Fruit fly (Drosophila melanogaster): ENCODE measurements around the gene CG14834.

Gene CG14834

DNA sequence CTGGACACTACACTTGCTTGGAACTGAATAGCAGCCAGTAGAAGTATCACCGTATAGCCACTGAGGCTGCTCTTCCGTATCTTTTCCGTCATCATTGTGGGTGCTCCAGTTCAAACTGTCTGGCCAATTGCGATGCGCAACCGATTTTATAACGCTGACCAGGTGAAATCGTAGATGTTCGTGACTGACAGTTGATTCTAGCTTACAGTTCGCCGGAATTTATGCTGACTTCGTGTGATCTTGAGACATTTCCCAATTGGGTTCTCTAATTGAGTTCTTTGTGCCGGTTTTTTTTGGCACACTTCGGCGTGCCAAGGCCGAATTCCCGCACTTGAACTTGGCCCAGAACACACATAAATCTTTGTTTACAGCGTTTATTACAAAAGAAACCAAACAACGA is at the start of gene CG14834:
CG14834 (minus strand) TSS at position 173 of the 400 bp plus-strand sequence.
- TF ChIP-seq Myc (optimal IDR thresholded peaks at IDR 0.05) (no peak), ttk (optimal IDR thresholded peaks at IDR 0.05) (no peak), h (optimal IDR thresholded peaks at IDR 0.05) (no peak), insv (optimal IDR thresholded peaks at IDR 0.05) (no peak), psq (optimal IDR thresholded peaks at IDR 0.05) (no peak), Sin3A (optimal IDR thresholded peaks at IDR 0.05) (no peak)

DNA sequence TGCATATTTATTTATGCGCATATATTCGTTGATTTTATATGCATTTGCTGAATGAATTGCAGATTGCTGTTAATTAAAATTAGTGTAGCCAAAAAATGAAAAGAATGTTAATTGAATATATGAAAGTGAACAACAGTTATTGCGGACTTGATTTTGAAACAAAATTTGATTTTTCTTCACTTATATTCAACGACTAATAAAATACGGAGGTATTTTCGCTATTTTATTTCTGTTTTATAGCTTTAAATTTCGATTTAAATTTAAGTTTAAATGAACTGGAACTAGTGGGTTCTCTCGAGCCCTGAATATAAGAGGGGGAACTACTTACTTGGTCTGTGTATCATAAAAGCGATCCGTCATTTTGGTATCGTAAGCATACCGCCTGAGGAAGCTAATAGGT is 49.1 kb upstream of the CG14834 start, which contains the start of gene CG32379:
CG32379 (plus strand) TSS at position 301 of the 400 bp plus-strand sequence.
- TF ChIP-seq psq (optimal IDR thresholded peaks at IDR 0.05) = no peak
- no peak for TF ChIP-seq ttk (optimal IDR thresholded peaks at IDR 0.05)
- TF ChIP-seq h (optimal IDR thresholded peaks at IDR 0.05) = no peak
- no peak for TF ChIP-seq Sin3A (optimal IDR thresholded peaks at IDR 0.05)
- no peak for TF ChIP-seq insv (optimal IDR thresholded peaks at IDR 0.05)
- TF ChIP-seq Myc (optimal IDR thresholded peaks at IDR 0.05) = no peak

- TF ChIP-seq ttk (optimal IDR thresholded peaks at IDR 0.05) = no peak
- no peak for TF ChIP-seq h (optimal IDR thresholded peaks at IDR 0.05)
- TF ChIP-seq Sin3A (optimal IDR thresholded peaks at IDR 0.05) = no peak
- no peak for TF ChIP-seq insv (optimal IDR thresholded peaks at IDR 0.05)
- no peak for TF ChIP-seq Myc (optimal IDR thresholded peaks at IDR 0.05)
- no peak for TF ChIP-seq psq (optimal IDR thresholded peaks at IDR 0.05)
Observed at dm6 chr3L:7390442-7390841, 43.5 kb upstream of the CG14834 start, which contains the start of gene CG8563. Gene CG8563, plus strand, starts transcription at chr3L:7390742.

DNA sequence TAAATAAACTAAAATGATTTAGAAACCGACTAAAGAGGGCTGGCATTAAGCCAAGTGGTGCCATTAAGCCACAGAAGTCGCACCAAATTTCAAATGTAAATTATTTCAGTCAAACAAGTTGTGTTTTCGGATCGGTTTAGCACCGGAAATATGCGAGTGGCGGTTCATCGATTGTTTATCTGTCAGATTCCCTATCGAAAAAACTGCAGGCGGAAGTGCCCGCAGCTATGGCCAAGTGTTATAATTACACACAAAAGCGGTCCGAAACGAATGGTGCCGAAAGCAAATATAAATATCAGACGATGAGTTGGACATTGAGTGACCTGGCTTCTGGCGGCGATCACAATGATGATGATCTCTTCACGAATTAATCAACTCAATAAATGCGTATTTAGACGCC is 43.1 kb upstream of the CG14834 start:
- TF ChIP-seq insv (optimal IDR thresholded peaks at IDR 0.05) (no peak), Myc (optimal IDR thresholded peaks at IDR 0.05) (no peak), h (optimal IDR thresholded peaks at IDR 0.05) (no peak), Sin3A (optimal IDR thresholded peaks at IDR 0.05) (no peak)

DNA sequence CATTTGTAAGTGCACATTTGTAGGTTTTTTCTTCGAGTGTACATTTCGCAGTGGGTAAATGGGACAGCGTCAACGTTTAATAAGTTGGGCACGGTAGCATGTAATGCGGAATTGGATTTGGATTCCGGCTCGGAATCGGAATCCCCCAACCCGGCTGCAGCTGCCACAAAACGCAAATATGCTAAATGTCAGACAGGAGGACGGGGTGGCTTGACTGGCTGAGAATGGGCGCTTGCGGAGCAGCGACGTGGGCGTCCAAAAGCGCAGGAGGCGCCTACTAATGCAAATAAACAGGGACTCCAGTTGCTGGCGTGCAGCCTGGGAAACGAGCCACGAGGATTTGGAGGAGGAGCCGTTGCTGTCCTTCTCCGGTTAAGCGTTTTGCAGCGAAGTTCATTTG is 40.9 kb upstream of the CG14834 start, which contains the start of gene CG8564:
CG8564 (minus strand) TSS at position 101 of the 400 bp plus-strand sequence.
- TF ChIP-seq psq (optimal IDR thresholded peaks at IDR 0.05) (no peak), Myc (optimal IDR thresholded peaks at IDR 0.05) (no peak), ttk (optimal IDR thresholded peaks at IDR 0.05) (no peak), insv (optimal IDR thresholded peaks at IDR 0.05) (no peak), h (optimal IDR thresholded peaks at IDR 0.05) (no peak)

dm6 chr3L:7381359-7381976 is 34.5 kb upstream of the CG14834 start, which contains the start of the genes SMSr and smid:
Gene SMSr, minus strand, starts transcription at chr3L:7381474.
Gene smid, plus strand, starts transcription at chr3L:7381614.
- no peak for TF ChIP-seq insv (optimal IDR thresholded peaks at IDR 0.05)
- TF ChIP-seq h (optimal IDR thresholded peaks at IDR 0.05) = no peak
- no peak for TF ChIP-seq psq (optimal IDR thresholded peaks at IDR 0.05)
- no peak for TF ChIP-seq Myc (optimal IDR thresholded peaks at IDR 0.05)

DNA sequence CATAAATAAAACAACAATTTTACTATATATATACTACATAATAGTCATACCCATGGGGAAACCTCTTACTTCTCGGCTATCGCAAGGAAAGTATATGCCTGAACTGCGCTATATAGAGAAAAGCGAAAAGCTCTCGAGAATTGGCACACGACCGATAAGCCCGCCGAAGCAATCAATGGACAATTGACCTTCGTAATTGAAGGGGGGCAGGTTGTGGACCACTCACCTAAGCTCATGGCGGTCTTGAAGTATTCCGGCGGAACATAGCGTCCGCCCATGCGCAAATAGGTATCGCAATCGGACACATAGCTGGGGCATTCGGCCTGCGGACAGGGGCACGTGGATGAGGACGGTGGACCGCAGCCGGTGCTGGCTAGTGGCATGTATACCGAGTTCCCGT is 33.5 kb upstream of the CG14834 start:
- no peak for TF ChIP-seq ttk (optimal IDR thresholded peaks at IDR 0.05)
- TF ChIP-seq h (optimal IDR thresholded peaks at IDR 0.05) = no peak
- TF ChIP-seq insv (optimal IDR thresholded peaks at IDR 0.05) = no peak
- TF ChIP-seq Myc (optimal IDR thresholded peaks at IDR 0.05) = no peak
- TF ChIP-seq Sin3A (optimal IDR thresholded peaks at IDR 0.05) = no peak
- TF ChIP-seq psq (optimal IDR thresholded peaks at IDR 0.05) = no peak

DNA sequence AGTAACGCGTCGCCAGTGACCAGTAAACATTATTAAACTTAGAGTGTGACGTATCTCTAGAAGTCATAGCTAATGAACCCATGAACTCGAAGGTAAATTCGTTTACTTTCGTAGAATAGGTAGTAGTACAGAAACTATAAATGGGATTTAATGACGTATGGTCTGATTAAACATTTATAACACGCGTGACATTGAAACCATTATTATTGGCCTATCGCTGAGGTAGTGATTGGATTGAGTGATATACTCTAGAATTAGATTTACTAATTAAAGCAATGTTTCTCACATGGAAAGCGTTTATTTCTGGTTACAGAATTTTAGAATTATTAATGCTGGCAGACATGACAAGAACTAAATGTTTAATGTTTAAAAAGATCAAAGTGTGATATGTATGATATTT is 29.9 kb upstream of the CG14834 start:
- TF ChIP-seq insv (optimal IDR thresholded peaks at IDR 0.05) (no peak), Sin3A (optimal IDR thresholded peaks at IDR 0.05) (no peak), psq (optimal IDR thresholded peaks at IDR 0.05) (no peak), Myc (optimal IDR thresholded peaks at IDR 0.05) (no peak), h (optimal IDR thresholded peaks at IDR 0.05) (no peak), ttk (optimal IDR thresholded peaks at IDR 0.05) (no peak)

DNA sequence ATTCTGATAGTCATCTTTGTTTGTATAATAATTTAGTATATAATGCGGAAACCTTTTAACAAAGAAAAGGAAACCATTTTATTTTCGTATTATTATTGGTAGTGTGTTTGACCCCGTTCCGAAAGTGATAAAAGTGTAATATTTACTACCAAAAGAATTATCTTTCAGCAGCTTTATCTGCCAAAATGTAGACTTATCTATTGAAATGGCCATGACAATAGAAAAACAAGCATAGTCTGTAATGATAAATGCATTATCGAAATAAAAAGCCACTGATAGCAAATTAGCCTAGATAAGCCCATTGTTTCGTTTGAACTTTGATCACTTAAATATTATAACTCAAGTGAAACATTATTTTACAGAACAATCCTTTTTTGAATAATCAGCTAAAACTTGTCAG is 29.2 kb upstream of the CG14834 start:
- TF ChIP-seq Myc (optimal IDR thresholded peaks at IDR 0.05) (no peak), Sin3A (optimal IDR thresholded peaks at IDR 0.05) (no peak), insv (optimal IDR thresholded peaks at IDR 0.05) (no peak), ttk (optimal IDR thresholded peaks at IDR 0.05) (no peak), h (optimal IDR thresholded peaks at IDR 0.05) (no peak), psq (optimal IDR thresholded peaks at IDR 0.05) (no peak)

DNA sequence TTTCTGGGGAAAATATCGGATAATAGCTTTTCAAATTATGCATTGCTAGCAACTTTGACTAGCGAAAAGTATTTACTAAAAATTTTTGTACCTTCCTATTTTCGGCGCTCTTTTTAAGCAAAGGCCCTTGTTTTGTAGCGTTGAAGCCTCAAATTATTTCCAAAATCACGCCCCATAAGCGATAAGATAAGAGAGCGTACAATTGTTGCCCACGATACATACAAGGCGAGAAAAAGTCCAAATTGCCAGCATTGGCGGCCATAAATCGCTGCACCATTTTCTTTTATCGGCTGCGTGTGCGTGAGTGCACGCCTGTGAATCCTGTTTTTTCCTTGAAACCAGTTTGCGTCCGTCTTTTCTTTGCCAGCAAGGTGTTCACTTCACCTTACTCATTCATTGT is 24.4 kb upstream of the CG14834 start:
- no peak for TF ChIP-seq insv (optimal IDR thresholded peaks at IDR 0.05)
- TF ChIP-seq ttk (optimal IDR thresholded peaks at IDR 0.05) = no peak
- TF ChIP-seq Sin3A (optimal IDR thresholded peaks at IDR 0.05) = no peak
- TF ChIP-seq psq (optimal IDR thresholded peaks at IDR 0.05) = no peak
- TF ChIP-seq h (optimal IDR thresholded peaks at IDR 0.05) = no peak

DNA sequence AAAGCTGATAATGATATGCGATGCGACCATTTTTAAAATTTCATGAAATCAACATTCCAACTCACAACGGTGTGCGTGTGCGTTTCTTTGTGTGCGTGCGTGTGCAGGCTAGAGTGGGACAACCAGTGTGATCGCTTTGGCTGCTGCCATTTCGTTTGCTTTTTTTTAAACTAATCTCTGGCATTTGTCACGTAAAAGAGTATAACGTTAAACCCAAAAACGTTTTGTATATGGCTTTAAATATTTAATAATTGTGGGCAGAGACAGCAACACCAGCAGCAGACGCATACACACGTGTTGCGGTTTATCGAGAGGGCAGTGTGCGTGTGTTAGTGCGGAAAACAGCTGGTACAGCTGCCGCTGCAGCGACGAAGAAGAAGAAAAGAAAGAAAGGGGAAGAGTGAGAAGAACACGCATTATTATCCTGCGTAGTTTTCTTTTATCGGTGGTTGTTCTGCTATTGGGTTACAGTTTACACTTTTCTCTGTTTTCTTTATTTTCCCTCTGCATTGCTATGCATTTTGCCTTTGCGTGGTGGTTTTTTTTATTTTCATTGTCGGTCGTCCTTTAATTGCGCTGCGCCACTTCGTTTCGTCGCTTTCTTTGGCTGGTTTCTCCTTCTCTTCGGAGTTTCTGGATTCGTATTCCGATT is 23.4 kb upstream of the CG14834 start:
- no peak for TF ChIP-seq Myc (optimal IDR thresholded peaks at IDR 0.05)
- TF ChIP-seq Sin3A (optimal IDR thresholded peaks at IDR 0.05) = no peak
- TF ChIP-seq ttk (optimal IDR thresholded peaks at IDR 0.05) = no peak
- no peak for TF ChIP-seq insv (optimal IDR thresholded peaks at IDR 0.05)
- no peak for TF ChIP-seq psq (optimal IDR thresholded peaks at IDR 0.05)
- no peak for TF ChIP-seq h (optimal IDR thresholded peaks at IDR 0.05)

dm6 chr3L:7369543-7369942 is 22.6 kb upstream of the CG14834 start, which contains the start of gene akirin:
Gene akirin, plus strand, starts transcription at chr3L:7369843.
- TF ChIP-seq Sin3A (optimal IDR thresholded peaks at IDR 0.05) = no peak
- no peak for TF ChIP-seq Myc (optimal IDR thresholded peaks at IDR 0.05)
- TF ChIP-seq psq (optimal IDR thresholded peaks at IDR 0.05) = no peak
- no peak for TF ChIP-seq h (optimal IDR thresholded peaks at IDR 0.05)
- no peak for TF ChIP-seq insv (optimal IDR thresholded peaks at IDR 0.05)
- no peak for TF ChIP-seq ttk (optimal IDR thresholded peaks at IDR 0.05)
